Worm (Caenorhabditis elegans): ENCODE results near the gene mrpl-42.

mrpl-42 gene

ce11 chrIV:9063518-9063917 is 30.7 kb downstream of the mrpl-42 start:
- no peak for TF ChIP-seq sox-4 (tag; optimal IDR thresholded peaks at IDR 0.05)
- TF ChIP-seq pqm-1 (tag; optimal IDR thresholded peaks at IDR 0.05) = no peak
- TF ChIP-seq ceh-19 (GFP tag; optimal IDR thresholded peaks at IDR 0.05) = no peak
- no peak for TF ChIP-seq Y22D7AL.16 (tag; optimal IDR thresholded peaks at IDR 0.05)
- no peak for TF ChIP-seq tbx-2 (tag; optimal IDR thresholded peaks at IDR 0.05)
- no peak for TF ChIP-seq F13H6.1 (tag; optimal IDR thresholded peaks at IDR 0.05)
- no peak for TF ChIP-seq fax-1 (tag; optimal IDR thresholded peaks at IDR 0.05)
- no peak for TF ChIP-seq unc-86 (tag; optimal IDR thresholded peaks at IDR 0.05)
- no peak for TF ChIP-seq che-1 (tag; optimal IDR thresholded peaks at IDR 0.05)
- TF ChIP-seq pag-3 (tag; optimal IDR thresholded peaks at IDR 0.05; ENCODE audit: borderline replicate concordance) = no peak
- no peak for TF ChIP-seq K02D7.2 (tag; optimal IDR thresholded peaks at IDR 0.05)
- no peak for TF ChIP-seq nhr-11 (tag; optimal IDR thresholded peaks at IDR 0.05)
- TF ChIP-seq ttx-3 (tag; optimal IDR thresholded peaks at IDR 0.05) = no peak
- no peak for TF ChIP-seq tbx-7 (tag; optimal IDR thresholded peaks at IDR 0.05)
- no peak for TF ChIP-seq nhr-232 (tag; optimal IDR thresholded peaks at IDR 0.05)
- TF ChIP-seq hlh-30 (tag; optimal IDR thresholded peaks at IDR 0.05; ENCODE audit: insufficient read depth) = no peak
- no peak for TF ChIP-seq syd-9 (tag; optimal IDR thresholded peaks at IDR 0.05)
- TF ChIP-seq elt-2 (tag; optimal IDR thresholded peaks at IDR 0.05) = no peak
- no peak for TF ChIP-seq odd-2 (tag; optimal IDR thresholded peaks at IDR 0.05)
- TF ChIP-seq ceh-6 (GFP tag; optimal IDR thresholded peaks at IDR 0.05) = no peak

ce11 chrIV:9053403-9053802 is 40.9 kb downstream of the mrpl-42 start:
- TF ChIP-seq tbx-2 (tag; optimal IDR thresholded peaks at IDR 0.05) (no peak), ama-1 (optimal IDR thresholded peaks at IDR 0.05) (no peak), hlh-30 (tag; optimal IDR thresholded peaks at IDR 0.05; ENCODE audit: insufficient read depth) (no peak), F13H6.1 (tag; optimal IDR thresholded peaks at IDR 0.05) (no peak), hlh-15 (tag; optimal IDR thresholded peaks at IDR 0.05) (no peak), ceh-45 (GFP tag; IDR thresholded peaks at IDR 0.05) (no peak), ceh-30 (tag; optimal IDR thresholded peaks at IDR 0.05) (no peak), C08G9.2 (tag; optimal IDR thresholded peaks at IDR 0.05) (no peak), syd-9 (tag; optimal IDR thresholded peaks at IDR 0.05) (no peak), ets-4 (tag; optimal IDR thresholded peaks at IDR 0.05) (no peak), fax-1 (tag; optimal IDR thresholded peaks at IDR 0.05) (no peak), ceh-14 (tag; optimal IDR thresholded peaks at IDR 0.05) (no peak)

DNA sequence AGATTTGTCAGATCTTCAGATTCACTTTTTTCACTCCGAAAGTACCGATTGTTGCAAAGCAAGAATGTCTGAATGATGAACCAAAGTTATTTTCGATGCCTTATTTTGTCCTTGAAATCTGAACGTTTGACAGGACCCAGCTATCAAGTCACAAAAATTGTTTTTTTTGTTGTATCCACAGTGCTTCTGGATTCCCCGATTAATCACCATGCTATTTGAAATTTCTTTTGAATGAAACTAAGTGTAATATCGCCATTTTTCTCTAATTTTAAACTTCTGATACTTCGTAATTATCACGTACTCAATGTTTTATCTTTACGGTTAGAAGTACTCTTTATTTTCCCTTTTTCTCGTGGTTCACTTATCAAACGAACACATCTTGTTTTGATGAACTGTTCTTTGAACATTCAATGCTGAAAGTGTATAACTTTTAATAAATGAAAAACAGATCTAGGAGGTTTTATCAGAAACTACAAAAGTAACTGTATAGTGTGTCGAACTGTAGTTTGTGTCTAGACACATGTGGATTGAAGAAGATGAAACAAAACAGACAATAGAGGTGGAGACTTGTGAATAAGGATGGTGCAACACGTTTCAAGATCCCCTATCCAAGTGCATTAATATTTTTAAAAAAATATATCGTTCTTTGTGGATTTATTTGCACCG is 42.6 kb downstream of the mrpl-42 start:
- TF ChIP-seq ceh-48 (tag; optimal IDR thresholded peaks at IDR 0.05) = no peak
- no peak for TF ChIP-seq ceh-18 (tag; optimal IDR thresholded peaks at IDR 0.05)
- TF ChIP-seq pha-4 (tag; optimal IDR thresholded peaks at IDR 0.05) = no peak
- TF ChIP-seq pat-9 (tag; optimal IDR thresholded peaks at IDR 0.05) = no peak
- no peak for TF ChIP-seq nhr-232 (tag; optimal IDR thresholded peaks at IDR 0.05)
- TF ChIP-seq che-1 (tag; optimal IDR thresholded peaks at IDR 0.05) = no peak
- TF ChIP-seq ceh-6 (GFP tag; optimal IDR thresholded peaks at IDR 0.05) = no peak
- TF ChIP-seq Y22D7AL.16 (tag; optimal IDR thresholded peaks at IDR 0.05) = no peak
- no peak for TF ChIP-seq F13H6.1 (tag; optimal IDR thresholded peaks at IDR 0.05)
- no peak for TF ChIP-seq ceh-45 (GFP tag; IDR thresholded peaks at IDR 0.05)
- TF ChIP-seq fkh-10 (GFP tag; optimal IDR thresholded peaks at IDR 0.05) = no peak
- TF ChIP-seq pax-1 (tag; optimal IDR thresholded peaks at IDR 0.05) = no peak

DNA sequence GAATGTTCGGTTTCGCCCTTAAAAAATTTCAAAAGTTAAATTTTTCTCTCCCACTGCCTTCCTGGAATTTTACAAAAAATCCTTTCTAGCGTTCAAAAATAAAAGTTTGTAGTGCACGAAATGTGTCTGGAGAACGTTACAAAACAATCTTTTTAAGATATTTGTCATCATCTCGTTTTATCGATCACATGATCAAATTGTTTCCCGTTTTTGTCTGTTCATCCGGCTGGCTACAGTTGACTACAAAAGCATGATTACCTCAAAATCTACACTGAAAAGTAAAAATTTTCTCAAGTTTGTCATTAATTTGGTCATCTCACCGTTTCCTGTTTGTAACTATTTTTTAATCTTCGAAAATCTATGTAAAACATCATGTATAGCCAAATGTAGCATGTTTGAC is 43.2 kb downstream of the mrpl-42 start:
- TF ChIP-seq K02D7.2 (tag; optimal IDR thresholded peaks at IDR 0.05) (no peak), pha-4 (tag; optimal IDR thresholded peaks at IDR 0.05) (no peak), eyg-1 (tag; optimal IDR thresholded peaks at IDR 0.05) (no peak), npax-4 (tag; optimal IDR thresholded peaks at IDR 0.05) (no peak), dmd-4 (tag; optimal IDR thresholded peaks at IDR 0.05; ENCODE audit: borderline replicate concordance) (no peak), ceh-19 (GFP tag; optimal IDR thresholded peaks at IDR 0.05) (no peak), gmeb-2 (tag; optimal IDR thresholded peaks at IDR 0.05) (no peak), pat-9 (tag; optimal IDR thresholded peaks at IDR 0.05) (no peak), elt-2 (tag; optimal IDR thresholded peaks at IDR 0.05) (no peak), sox-4 (tag; optimal IDR thresholded peaks at IDR 0.05) (no peak), ama-1 (optimal IDR thresholded peaks at IDR 0.05) (no peak), ets-4 (tag; optimal IDR thresholded peaks at IDR 0.05) (no peak), nhr-232 (tag; optimal IDR thresholded peaks at IDR 0.05) (no peak), lin-11 (tag; optimal IDR thresholded peaks at IDR 0.05) (no peak), unc-3 (GFP tag; conservative IDR thresholded peaks at IDR 0.05) (no peak), unc-3 (tag; optimal IDR thresholded peaks at IDR 0.05) (no peak), pros-1 (tag; optimal IDR thresholded peaks at IDR 0.05) (no peak), unc-55 (GFP tag; optimal IDR thresholded peaks at IDR 0.05) (no peak)

Measured in whole organism, late embryonic.